Fruit fly (Drosophila melanogaster) whole organism, embryonic: ENCODE results near the gene Mur2B.

Experiments used
- Abd-B ChIP-seq: fragments of 200-800 bp; sonication (Bioruptor generic); optimal IDR thresholded peaks from 2 replicates; lab custom pipeline; 2018; ENCODE audit warnings: missing biosample characterization, mild to moderate bottlenecking, missing genetic modification characterization, moderate library complexity
- Atf3 ChIP-seq: fragments of 200-800 bp; sonication (Bioruptor generic); optimal IDR thresholded peaks from 3 replicates; lab custom pipeline; 2016; ENCODE audit warnings: missing biosample characterization, missing genetic modification characterization
- B-H2 ChIP-seq: fragments of 200-800 bp; sonication (Bioruptor generic); optimal IDR thresholded peaks from 2 replicates; lab custom pipeline; 2018; ENCODE audit warnings: missing biosample characterization, mild to moderate bottlenecking, missing genetic modification characterization
- CG11456 ChIP-seq: fragments of 200-800 bp; sonication (Bioruptor generic); IDR thresholded peaks from 3 replicates; pipeline ENCODE4 v1.3.6; 2022; ENCODE audit warnings: missing biosample characterization, missing genetic modification characterization
- CG12942 ChIP-seq: fragments of 200-800 bp; sonication (Bioruptor generic); optimal IDR thresholded peaks from 3 replicates; lab custom pipeline; 2016; ENCODE audit warnings: missing biosample characterization, missing genetic modification characterization
- CG13624 ChIP-seq: fragments of 200-800 bp; sonication (Bioruptor generic); optimal IDR thresholded peaks from 2 replicates; lab custom pipeline; 2016; ENCODE audit warnings: missing biosample characterization, missing genetic modification characterization
- CG15514 ChIP-seq: fragments of 200-800 bp; sonication (Bioruptor generic); optimal IDR thresholded peaks from 3 replicates; lab custom pipeline; 2017; ENCODE audit warnings: missing biosample characterization, missing genetic modification characterization, mild to moderate bottlenecking, moderate library complexity, missing genetic modification reagents
- CG17186 ChIP-seq: fragments of 200-800 bp; sonication (Bioruptor generic); optimal IDR thresholded peaks from 3 replicates; lab custom pipeline; 2017; ENCODE audit warnings: missing biosample characterization, missing genetic modification reagents, missing genetic modification characterization
- CG17328 ChIP-seq: fragments of 200-800 bp; sonication (Bioruptor generic); IDR thresholded peaks from 2 replicates; pipeline ENCODE4 v1.3.6; 2022; ENCODE audit warnings: missing biosample characterization, missing genetic modification characterization
- CG17912 ChIP-seq: fragments of 200-800 bp; sonication (Bioruptor generic); optimal IDR thresholded peaks from 2 replicates; lab custom pipeline; 2018; ENCODE audit warnings: missing biosample characterization, mild to moderate bottlenecking, missing genetic modification characterization
- CG1832 ChIP-seq: fragments of 200-800 bp; sonication (Bioruptor generic); optimal IDR thresholded peaks from 2 replicates; lab custom pipeline; 2017; ENCODE audit warnings: missing biosample characterization, mild to moderate bottlenecking, missing genetic modification characterization, inconsistent platforms
- CG18599 ChIP-seq: fragments of 200-800 bp; sonication (Bioruptor generic); optimal IDR thresholded peaks from 3 replicates; lab custom pipeline; 2017; ENCODE audit warnings: missing biosample characterization, missing genetic modification characterization, mild to moderate bottlenecking, moderate library complexity, missing genetic modification reagents
- CG18764 ChIP-seq: fragments of 200-800 bp; sonication (Bioruptor generic); optimal IDR thresholded peaks from 3 replicates; lab custom pipeline; 2016; ENCODE audit warnings: missing biosample characterization, missing genetic modification characterization
- CG31365 ChIP-seq: fragments of 200-800 bp; sonication (Bioruptor generic); optimal IDR thresholded peaks from 2 replicates; lab custom pipeline; 2018; ENCODE audit warnings: missing biosample characterization, mild to moderate bottlenecking, missing genetic modification characterization
- CG3281 ChIP-seq: fragments of 200-800 bp; sonication (Bioruptor generic); optimal IDR thresholded peaks from 3 replicates; lab custom pipeline; 2017; ENCODE audit warnings: missing biosample characterization, mild to moderate bottlenecking, missing genetic modification characterization
- CG33557 ChIP-seq: fragments of 200-800 bp; sonication (Bioruptor generic); optimal IDR thresholded peaks from 2 replicates; lab custom pipeline; 2019; ENCODE audit warnings: missing biosample characterization, mild to moderate bottlenecking, missing genetic modification characterization, moderate library complexity
- CG3995 ChIP-seq: fragments of 200-800 bp; sonication (Bioruptor generic); optimal IDR thresholded peaks from 3 replicates; lab custom pipeline; 2016; ENCODE audit warnings: missing biosample characterization, missing genetic modification characterization
- CG6254 ChIP-seq: fragments of 200-800 bp; sonication (Bioruptor generic); optimal IDR thresholded peaks from 3 replicates; lab custom pipeline; 2017; ENCODE audit warnings: mild to moderate bottlenecking, missing biosample characterization, missing genetic modification reagents, missing genetic modification characterization
- CG6813 ChIP-seq: fragments of 200-800 bp; sonication (Bioruptor generic); optimal IDR thresholded peaks from 2 replicates; lab custom pipeline; 2017; ENCODE audit warnings: missing biosample characterization, missing genetic modification characterization, mild to moderate bottlenecking, moderate library complexity, missing genetic modification reagents
- CG8290 ChIP-seq, 3 experiments: fragments of 200-800 bp; sonication (Bioruptor generic); optimal IDR thresholded peaks; 2 replicates each; lab custom pipeline; 2016 to 2019; ENCODE audit warnings: missing biosample characterization in 3 of 3, missing genetic modification characterization in 3 of 3, mild to moderate bottlenecking in 2 of 3, moderate library complexity in 1 of 3
- CG8944 ChIP-seq: fragments of 200-800 bp; sonication (Bioruptor generic); optimal IDR thresholded peaks from 3 replicates; lab custom pipeline; 2016; ENCODE audit warnings: missing biosample characterization, missing genetic modification characterization
- CG9215 ChIP-seq: fragments of 200-800 bp; sonication (Bioruptor generic); IDR thresholded peaks from 2 replicates; pipeline ENCODE4 v1.3.6; 2022; ENCODE audit warnings: missing biosample characterization, missing genetic modification characterization
- CG9437 ChIP-seq: fragments of 200-800 bp; sonication (Bioruptor generic); optimal IDR thresholded peaks from 2 replicates; lab custom pipeline; 2018; ENCODE audit warnings: missing biosample characterization, mild to moderate bottlenecking, missing genetic modification characterization
- Deaf1 ChIP-seq: fragments of 200-800 bp; optimal IDR thresholded peaks from 3 replicates; lab custom pipeline; 2019; ENCODE audit warnings: missing biosample characterization, mild to moderate bottlenecking, missing genetic modification characterization, moderate library complexity
- Doc2 ChIP-seq: fragments of 200-800 bp; sonication (Bioruptor generic); IDR thresholded peaks from 2 replicates; pipeline ENCODE4 v1.3.6; 2022; ENCODE audit warnings: missing biosample characterization, missing genetic modification characterization
- Fer1 ChIP-seq: fragments of 200-800 bp; sonication (Bioruptor generic); optimal IDR thresholded peaks from 2 replicates; lab custom pipeline; 2017; ENCODE audit warnings: missing biosample characterization, mild to moderate bottlenecking, missing genetic modification characterization
- H2.0 ChIP-seq: fragments of 200-800 bp; sonication (Bioruptor generic); IDR thresholded peaks from 2 replicates; pipeline ENCODE4 v1.3.6; 2022; ENCODE audit warnings: missing biosample characterization, missing genetic modification characterization
- HHEX ChIP-seq: fragments of 200-800 bp; sonication (Bioruptor generic); optimal IDR thresholded peaks from 3 replicates; lab custom pipeline; 2017; ENCODE audit warnings: missing biosample characterization, mild to moderate bottlenecking, missing genetic modification characterization, missing genetic modification reagents
- HmgZ ChIP-seq: fragments of 200-800 bp; sonication (Bioruptor generic); optimal IDR thresholded peaks from 2 replicates; lab custom pipeline; 2018; ENCODE audit warnings: missing biosample characterization, mild to moderate bottlenecking, missing genetic modification characterization
- Hsf ChIP-seq: fragments of 200-800 bp; sonication (Bioruptor generic); optimal IDR thresholded peaks from 3 replicates; lab custom pipeline; 2016; ENCODE audit warnings: missing biosample characterization, missing genetic modification characterization
- Mrtf ChIP-seq: fragments of 200-800 bp; sonication (Bioruptor generic); IDR thresholded peaks from 3 replicates; pipeline ENCODE4 v1.3.6; 2022; ENCODE audit warnings: missing biosample characterization, missing genetic modification characterization
- NC2β ChIP-seq: fragments of 200-800 bp; sonication (Bioruptor generic); optimal IDR thresholded peaks from 2 replicates; lab custom pipeline; 2016; ENCODE audit warnings: missing biosample characterization, missing genetic modification characterization
- Poxn ChIP-seq: fragments of 200-800 bp; sonication (Bioruptor generic); IDR thresholded peaks from 2 replicates; pipeline ENCODE4 v1.3.6; 2022; ENCODE audit warnings: missing biosample characterization, missing genetic modification characterization
- Side ChIP-seq: fragments of 200-800 bp; sonication (Bioruptor generic); optimal IDR thresholded peaks from 2 replicates; lab custom pipeline; 2016; ENCODE audit warnings: missing biosample characterization, missing genetic modification characterization
- Sry-δ ChIP-seq: fragments of 200-800 bp; sonication (Bioruptor generic); optimal IDR thresholded peaks from 2 replicates; lab custom pipeline; 2016; ENCODE audit warnings: missing biosample characterization, missing genetic modification characterization
- Vsx1 ChIP-seq: fragments of 200-800 bp; sonication (Bioruptor generic); optimal IDR thresholded peaks from 2 replicates; lab custom pipeline; 2017; ENCODE audit warnings: missing biosample characterization, mild to moderate bottlenecking, missing genetic modification characterization, missing genetic modification reagents
- abd-A ChIP-seq: fragments of 200-800 bp; sonication (Bioruptor generic); optimal IDR thresholded peaks from 3 replicates; lab custom pipeline; 2019; ENCODE audit warnings: missing biosample characterization, mild to moderate bottlenecking, missing genetic modification characterization, moderate library complexity
- cad ChIP-seq: fragments of >200 bp; optimal IDR thresholded peaks from 2 replicates; lab custom pipeline; 2017; ENCODE audit warnings: missing biosample characterization, missing genetic modification characterization
- cwo ChIP-seq: fragments of 200-800 bp; sonication (Bioruptor generic); optimal IDR thresholded peaks from 3 replicates; lab custom pipeline; 2017; ENCODE audit warnings: missing biosample characterization, missing genetic modification characterization, mild to moderate bottlenecking, moderate library complexity, missing genetic modification reagents
- eyg ChIP-seq: fragments of 200-800 bp; sonication (Bioruptor generic); optimal IDR thresholded peaks from 3 replicates; lab custom pipeline; 2016; ENCODE audit warnings: missing biosample characterization, missing genetic modification characterization
- gce ChIP-seq: fragments of 200-800 bp; sonication (Bioruptor generic); IDR thresholded peaks from 3 replicates; pipeline ENCODE4 v1.3.6; 2022; ENCODE audit warnings: missing biosample characterization, missing genetic modification characterization
- p53 ChIP-seq: fragments of 200-800 bp; sonication (Bioruptor generic); optimal IDR thresholded peaks from 2 replicates; lab custom pipeline; 2016; ENCODE audit warnings: missing biosample characterization, missing genetic modification characterization
- pfk ChIP-seq: fragments of 200-800 bp; sonication (Bioruptor generic); optimal IDR thresholded peaks from 2 replicates; lab custom pipeline; 2018; ENCODE audit warnings: missing biosample characterization, mild to moderate bottlenecking, missing genetic modification characterization, moderate library complexity
- pros ChIP-seq: fragments of 200-800 bp; sonication (Bioruptor generic); optimal IDR thresholded peaks from 3 replicates; lab custom pipeline; 2019; ENCODE audit warnings: missing biosample characterization, mild to moderate bottlenecking, missing genetic modification characterization, moderate library complexity
- row ChIP-seq: fragments of 200-800 bp; sonication (Bioruptor generic); IDR thresholded peaks from 3 replicates; pipeline ENCODE4 v1.3.6; 2022; ENCODE audit warnings: missing biosample characterization, missing genetic modification characterization
- shn ChIP-seq: fragments of 200-800 bp; sonication (Bioruptor generic); optimal IDR thresholded peaks from 3 replicates; lab custom pipeline; 2016; ENCODE audit warnings: missing biosample characterization, missing genetic modification characterization
- sim ChIP-seq: fragments of 200-800 bp; sonication (Bioruptor generic); IDR thresholded peaks from 2 replicates; pipeline ENCODE4 v1.3.6; 2022; ENCODE audit warnings: missing biosample characterization, missing genetic modification characterization
- sr ChIP-seq: fragments of 200-800 bp; sonication (Bioruptor generic); IDR thresholded peaks from 3 replicates; pipeline ENCODE4 v1.3.6; 2022; ENCODE audit warnings: missing biosample characterization, missing genetic modification characterization
- stwl ChIP-seq: fragments of 200-800 bp; sonication (Bioruptor generic); optimal IDR thresholded peaks from 3 replicates; lab custom pipeline; 2018; ENCODE audit warnings: missing biosample characterization, mild to moderate bottlenecking, missing genetic modification characterization, moderate library complexity
- trh ChIP-seq: fragments of 200-800 bp; sonication (Bioruptor generic); optimal IDR thresholded peaks from 2 replicates; lab custom pipeline; 2016; ENCODE audit warnings: missing biosample characterization, missing genetic modification characterization
- zfh2 ChIP-seq: fragments of 200-800 bp; sonication (Bioruptor generic); optimal IDR thresholded peaks from 2 replicates; lab custom pipeline; 2016; ENCODE audit warnings: missing biosample characterization, missing genetic modification characterization

The Mur2B gene

dm6 chrX:1476848-1477247 lies 191.7 kb downstream of the Mur2B start, which contains the start of the genes Rab27 and mei-38 (continued):
- TF ChIP-seq Abd-B (GFP tag; lab: Kevin White, UChicago) (peak; percentile 2), Side (GFP tag; lab: Kevin White, UChicago) (peak; percentile 1), Doc2 (GFP tag; lab: Robert Waterston, UW) (no peak), sr (GFP tag; lab: Robert Waterston, UW) (no peak), CG6254 (GFP tag; lab: Kevin White, UChicago) (no peak), CG1832 (GFP tag; lab: Kevin White, UChicago) (no peak), sim (GFP tag; lab: Robert Waterston, UW) (no peak), Poxn (GFP tag; lab: Robert Waterston, UW) (no peak), eyg (no peak), CG3995 (GFP tag; lab: Kevin White, UChicago) (no peak), cad (GFP tag; lab: Kevin White, UChicago) (no peak), zfh2 (GFP tag; lab: Kevin White, UChicago) (peak; percentile 53), Vsx1 (GFP tag; lab: Kevin White, UChicago) (no peak), stwl (tag; lab: Kevin White, UChicago) (peak; percentile 23), p53 (GFP tag; lab: Kevin White, UChicago) (no peak), CG11456 (GFP tag; lab: Robert Waterston, UW) (peak; percentile 36; the same call in 1 of the 3 replicates), cwo (no peak), CG12942 (no peak), gce (GFP tag; lab: Robert Waterston, UW) (no peak), row (GFP tag; lab: Robert Waterston, UW) (peak; percentile 8; the same call in 1 of the 3 replicates), CG6813 (GFP tag; lab: Kevin White, UChicago) (no peak), CG3281 (GFP tag; lab: Kevin White, UChicago) (no peak), Hsf (GFP tag; lab: Kevin White, UChicago) (no peak), HHEX (GFP tag; lab: Kevin White, UChicago) (no peak), abd-A (tag; lab: Kevin White, UChicago) (no peak), H2.0 (no peak), CG31365 (tag; lab: Kevin White, UChicago) (no peak), pros (no peak), Mrtf (GFP tag; lab: Robert Waterston, UW) (no peak), CG9437 (GFP tag; lab: Kevin White, UChicago) (no peak), HmgZ (tag; lab: Kevin White, UChicago) (peak; percentile 33), CG8290 (GFP tag; optimal IDR thresholded peaks at IDR 0.05; lab: Kevin White, UChicago) (peak; percentile 67), CG8290 (tag; optimal IDR thresholded peaks at IDR 0.05; lab: Kevin White, UChicago) (peak in 1 of 2 experiments; percentile 44), Sry-δ (GFP tag; lab: Kevin White, UChicago) (peak; percentile 76), CG33557 (GFP tag; lab: Kevin White, UChicago) (no peak), CG17912 (GFP tag; lab: Kevin White, UChicago) (no peak), CG17328 (no peak), CG17186 (GFP tag; lab: Kevin White, UChicago) (peak; percentile 75), NC2β (no peak), Fer1 (GFP tag; lab: Kevin White, UChicago) (peak; percentile 9), B-H2 (GFP tag; lab: Kevin White, UChicago) (peak; percentile 11), CG18764 (GFP tag; lab: Kevin White, UChicago) (no peak), CG15514 (peak; percentile 62), shn (GFP tag; lab: Kevin White, UChicago) (no peak), Atf3 (GFP tag; lab: Kevin White, UChicago) (no peak), pfk (GFP tag; lab: Kevin White, UChicago) (no peak), trh (GFP tag; lab: Kevin White, UChicago) (no peak), CG13624 (GFP tag; lab: Kevin White, UChicago) (peak; percentile 39), CG9215 (GFP tag; lab: Robert Waterston, UW) (no peak), CG8944 (GFP tag; lab: Kevin White, UChicago) (no peak), Deaf1 (tag; lab: Kevin White, UChicago) (no peak), CG18599 (peak; percentile 2)
